Worm (Caenorhabditis elegans) whole organism, mixed stage, embryonic: ENCODE measurements around the gene srsx-9.

ENCODE experiments used
- blmp-1 ChIP-seq: fragments of 150-350 bp; optimal IDR thresholded peaks from 2 replicates; lab custom pipeline; 2014; ENCODE audit warnings: missing biosample characterization, missing genetic modification characterization
- ceh-43 ChIP-seq: fragments of 200-800 bp; sonication (Bioruptor generic); optimal IDR thresholded peaks from 2 replicates; lab custom pipeline; 2018; ENCODE audit warnings: mild to moderate bottlenecking, missing genetic modification characterization, moderate library complexity, missing compliant biosample characterization
- lin-13 ChIP-seq: fragments of 150-350 bp; optimal IDR thresholded peaks from 2 replicates; lab custom pipeline; 2014; ENCODE audit warnings: missing biosample characterization, missing genetic modification characterization
- mab-5 ChIP-seq: fragments of 150-350 bp; optimal IDR thresholded peaks from 2 replicates; lab custom pipeline; 2014; ENCODE audit warnings: missing biosample characterization, missing genetic modification characterization
- nhr-28 ChIP-seq: fragments of 150-350 bp; optimal IDR thresholded peaks from 2 replicates; lab custom pipeline; 2014; ENCODE audit warnings: missing biosample characterization, missing genetic modification characterization

DNA sequence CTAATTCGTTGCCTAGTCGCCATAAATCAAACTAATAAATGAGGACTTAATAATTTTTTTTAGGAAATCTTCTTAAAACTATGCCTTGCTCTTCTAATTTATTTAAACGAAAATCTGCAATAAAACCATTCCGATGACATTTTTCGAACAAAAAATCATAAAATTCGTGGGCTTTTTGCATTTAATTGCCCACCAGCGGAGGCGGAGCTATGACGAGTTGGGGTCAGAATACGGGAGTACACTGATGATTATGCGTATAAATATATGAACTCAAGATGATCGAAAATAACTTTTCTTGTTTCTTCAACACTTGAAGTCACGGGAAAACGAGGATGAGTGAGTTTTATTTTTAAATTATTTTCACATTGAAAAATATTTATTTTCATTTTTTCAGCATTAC, 38.4 kb downstream of the srsx-9 start, which contains the start of gene catp-2:
- TF ChIP-seq nhr-28 (tag; lab: Kevin White, UChicago), result no peak
- TF ChIP-seq mab-5, result no peak
- no peak for TF ChIP-seq blmp-1
- no peak for TF ChIP-seq lin-13
- TF ChIP-seq ceh-43 (GFP tag; lab: Kevin White, UChicago), result no peak
